4 fruit fly cellular contexts compared by ENCODE assay signal in the genomic region with DNA sequence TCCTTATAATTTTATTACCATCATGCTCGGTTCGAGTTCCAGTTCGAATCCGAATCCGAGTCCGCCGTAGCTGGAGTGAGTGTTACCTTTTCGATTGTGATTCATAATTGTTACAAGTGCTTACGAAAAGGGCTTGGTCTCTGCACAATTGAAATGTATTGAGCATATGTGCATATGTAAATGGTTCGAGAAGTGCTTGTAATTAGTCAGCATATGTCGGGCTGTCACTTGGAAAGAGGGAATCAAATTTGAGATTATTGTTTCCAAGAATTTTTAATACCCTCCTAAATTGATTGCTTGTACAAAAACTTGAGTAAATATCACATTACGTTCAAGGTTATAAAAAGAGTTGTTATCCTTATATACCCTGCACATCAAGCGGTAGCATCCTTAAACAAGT.
A peak's percentile ranks its signal among the peaks of the same experiment; 100 is the strongest.
TF ChIP-seq lines count a peak whose summit lies in the region.

No protein-coding gene starts in this region.

- TF ChIP-seq CTCF in whole organism, embryonic (GFP tag; optimal IDR thresholded peaks at IDR 0.05; lab: Kevin White, UChicago): no peak

TF ChIP-seq in whole organism, embryonic, 481 proteins besides CTCF, POLR2A, EP300 and RAD21:
- TF ChIP-seq twi (tag; optimal IDR thresholded peaks at IDR 0.05; lab: Kevin White, UChicago) (peak; percentile 41), kni (GFP tag; optimal IDR thresholded peaks at IDR 0.05; lab: Kevin White, UChicago) (peak; percentile 11), CG2202 (tag; optimal IDR thresholded peaks at IDR 0.05; lab: Kevin White, UChicago) (no peak), Pdp1 (GFP tag; optimal IDR thresholded peaks at IDR 0.05; lab: Kevin White, UChicago) (peak in 1 of 2 experiments; percentile 57)

TF ChIP-seq in whole organism, prepupa, 60 proteins besides CTCF, POLR2A, EP300 and RAD21 (continues in another document):
- TF ChIP-seq CG10669 (GFP tag; optimal IDR thresholded peaks at IDR 0.05; lab: Kevin White, UChicago) (no peak), Eip78C (GFP tag; lab: Kevin White, UChicago) (peak; percentile 63), salr (GFP tag; optimal IDR thresholded peaks at IDR 0.05; lab: Kevin White, UChicago) (no peak), Sox102F (GFP tag; optimal IDR thresholded peaks at IDR 0.05; lab: Kevin White, UChicago) (peak; percentile 18), CG11902 (GFP tag; optimal IDR thresholded peaks at IDR 0.05; lab: Kevin White, UChicago) (no peak), Sox14 (GFP tag; optimal IDR thresholded peaks at IDR 0.05; lab: Kevin White, UChicago) (no peak), CG3919 (GFP tag; optimal IDR thresholded peaks at IDR 0.05; lab: Kevin White, UChicago) (no peak), CG8119 (GFP tag; IDR thresholded peaks at IDR 0.05; lab: Robert Waterston, UW) (no peak), CG8632 (GFP tag; optimal IDR thresholded peaks at IDR 0.05; lab: Kevin White, UChicago) (peak; percentile 39), CG3032 (tag; optimal IDR thresholded peaks at IDR 0.05; lab: Kevin White, UChicago) (no peak), CG8319 (GFP tag; optimal IDR thresholded peaks at IDR 0.05; lab: Kevin White, UChicago) (no peak), Blimp-1 (GFP tag; optimal IDR thresholded peaks at IDR 0.05; lab: Kevin White, UChicago) (no peak), Hr38 (GFP tag; optimal IDR thresholded peaks at IDR 0.05; lab: Kevin White, UChicago) (no peak), CG6854 (GFP tag; optimal IDR thresholded peaks at IDR 0.05; lab: Kevin White, UChicago) (no peak), fkh (GFP tag; optimal IDR thresholded peaks at IDR 0.05; lab: Kevin White, UChicago) (no peak), CG34406 (GFP tag; optimal IDR thresholded peaks at IDR 0.05; lab: Kevin White, UChicago) (no peak), CG32006 (GFP tag; optimal IDR thresholded peaks at IDR 0.05; lab: Kevin White, UChicago) (no peak), CG11294 (GFP tag; IDR thresholded peaks at IDR 0.05; lab: Robert Waterston, UW) (no peak), spab (GFP tag; optimal IDR thresholded peaks at IDR 0.05; lab: Kevin White, UChicago) (no peak), Smox (GFP tag; optimal IDR thresholded peaks at IDR 0.05; lab: Kevin White, UChicago) (no peak), CG16779 (tag; optimal IDR thresholded peaks at IDR 0.05; lab: Kevin White, UChicago) (no peak), Sox15 (GFP tag; optimal IDR thresholded peaks at IDR 0.05; lab: Kevin White, UChicago) (no peak), Eip93F (GFP tag; optimal IDR thresholded peaks at IDR 0.05; lab: Kevin White, UChicago) (no peak), topi (GFP tag; optimal IDR thresholded peaks at IDR 0.05; lab: Kevin White, UChicago) (no peak), acj6 (GFP tag; optimal IDR thresholded peaks at IDR 0.05; lab: Kevin White, UChicago) (peak; percentile 46), Met (GFP tag; optimal IDR thresholded peaks at IDR 0.05; lab: Kevin White, UChicago) (peak; percentile 10), CG6792 (GFP tag; optimal IDR thresholded peaks at IDR 0.05; lab: Kevin White, UChicago) (peak; percentile 13), CG9139 (GFP tag; optimal IDR thresholded peaks at IDR 0.05; lab: Kevin White, UChicago) (no peak), fd59A (GFP tag; optimal IDR thresholded peaks at IDR 0.05; lab: Kevin White, UChicago) (no peak)

TF ChIP-seq in whole organism, pupa, 21 proteins besides CTCF, POLR2A, EP300 and RAD21:
- peak; percentile 21 for TF ChIP-seq Pif1A (GFP tag; optimal IDR thresholded peaks at IDR 0.05; lab: Kevin White, UChicago)
- no peak for TF ChIP-seq CG13204 (GFP tag; optimal IDR thresholded peaks at IDR 0.05; lab: Kevin White, UChicago)
- TF ChIP-seq Snoo (tag; optimal IDR thresholded peaks at IDR 0.05; lab: Kevin White, UChicago): peak; percentile 37
- peak; percentile 8 for TF ChIP-seq CG8159 (tag; optimal IDR thresholded peaks at IDR 0.05; lab: Kevin White, UChicago)

TF ChIP-seq in whole organism, wandering third instar larva, 38 proteins besides CTCF, POLR2A, EP300 and RAD21:
- no peak for TF ChIP-seq foxo (GFP tag; optimal IDR thresholded peaks at IDR 0.05; lab: Kevin White, UChicago)
- TF ChIP-seq CG32264 (GFP tag; optimal IDR thresholded peaks at IDR 0.05; lab: Kevin White, UChicago): no peak
- TF ChIP-seq fru (GFP tag; optimal IDR thresholded peaks at IDR 0.05; lab: Kevin White, UChicago): peak; percentile 6
- no peak for TF ChIP-seq dl (GFP tag; optimal IDR thresholded peaks at IDR 0.05; lab: Kevin White, UChicago; ENCODE audit: insufficient read depth in 1 of 2, partially characterized antibody in 2 of 2)
- no peak for TF ChIP-seq sv (GFP tag; optimal IDR thresholded peaks at IDR 0.05; lab: Kevin White, UChicago)
- no peak for TF ChIP-seq CG9705 (GFP tag; optimal IDR thresholded peaks at IDR 0.05; lab: Kevin White, UChicago)
- no peak for TF ChIP-seq dsf (GFP tag; optimal IDR thresholded peaks at IDR 0.05; lab: Kevin White, UChicago; ENCODE audit: borderline replicate concordance)
- TF ChIP-seq Sp1 (GFP tag; optimal IDR thresholded peaks at IDR 0.05; lab: Kevin White, UChicago): no peak
- no peak for TF ChIP-seq ey (GFP tag; optimal IDR thresholded peaks at IDR 0.05; lab: Kevin White, UChicago)
- TF ChIP-seq rgr (GFP tag; optimal IDR thresholded peaks at IDR 0.05; lab: Kevin White, UChicago): peak; percentile 4
- no peak for TF ChIP-seq br (GFP tag; optimal IDR thresholded peaks at IDR 0.05; lab: Kevin White, UChicago)

Comparison
In these comparisons a context has a peak if more than half of its experiments do, and no peak if none do; other contexts are left out.
1. Of the 7 proteins assayed by ChIP-seq in both whole organism, embryonic and whole organism, prepupa: peak only in whole organism, embryonic: none; only in whole organism, prepupa: Sox102F; in both: none; in neither: 6.